Fruit fly (Drosophila melanogaster) whole organism, embryonic: Measurements from ENCODE around the gene Rtc1.

Source experiments
- ATbp ChIP-seq: fragments of 200-800 bp; sonication (Bioruptor generic); optimal IDR thresholded peaks from 2 replicates; lab custom pipeline; 2017; ENCODE audit warnings: missing biosample characterization, mild to moderate bottlenecking, missing genetic modification characterization, missing genetic modification reagents
- CG10431 ChIP-seq: fragments of 200-800 bp; sonication (Bioruptor generic); optimal IDR thresholded peaks from 3 replicates; lab custom pipeline; 2018; ENCODE audit warnings: missing biosample characterization, mild to moderate bottlenecking, missing genetic modification characterization
- CG10462 ChIP-seq: fragments of 200-800 bp; sonication (Bioruptor generic); optimal IDR thresholded peaks from 2 replicates; lab custom pipeline; 2016; ENCODE audit warnings: missing biosample characterization, missing genetic modification characterization
- CG14667 ChIP-seq: fragments of 200-800 bp; sonication (Bioruptor generic); IDR thresholded peaks from 2 replicates; pipeline ENCODE4 v1.3.6; 2022; ENCODE audit warnings: missing biosample characterization, missing genetic modification characterization
- CG14860 ChIP-seq: fragments of 200-800 bp; sonication (Bioruptor generic); IDR thresholded peaks from 3 replicates; pipeline ENCODE4 v1.3.6; 2022; ENCODE audit warnings: missing biosample characterization, missing genetic modification characterization; ENCODE audit not compliant: partially characterized antibody
- CG15696 ChIP-seq: fragments of 200-800 bp; sonication (Bioruptor generic); optimal IDR thresholded peaks from 2 replicates; lab custom pipeline; 2019; ENCODE audit warnings: missing biosample characterization, mild to moderate bottlenecking, missing genetic modification characterization, moderate library complexity
- CG17385 ChIP-seq: fragments of 200-800 bp; sonication (Bioruptor generic); optimal IDR thresholded peaks from 3 replicates; lab custom pipeline; 2018; ENCODE audit warnings: missing biosample characterization, mild to moderate bottlenecking, missing genetic modification characterization
- CG17568 ChIP-seq: fragments of 200-800 bp; sonication (Bioruptor generic); optimal IDR thresholded peaks from 2 replicates; lab custom pipeline; 2018; ENCODE audit warnings: missing biosample characterization, mild to moderate bottlenecking, missing genetic modification characterization, moderate library complexity
- CG18011 ChIP-seq: fragments of 200-800 bp; sonication (Bioruptor generic); optimal IDR thresholded peaks from 2 replicates; lab custom pipeline; 2017; ENCODE audit warnings: missing biosample characterization, missing genetic modification characterization, mild to moderate bottlenecking, moderate library complexity, missing genotype
- CG18262 ChIP-seq: fragments of 200-800 bp; optimal IDR thresholded peaks from 3 replicates; lab custom pipeline; 2019; ENCODE audit warnings: missing biosample characterization, mild to moderate bottlenecking, missing genetic modification characterization, moderate library complexity
- CG18476 ChIP-seq: fragments of 200-800 bp; sonication (Bioruptor generic); optimal IDR thresholded peaks from 2 replicates; lab custom pipeline; 2016; ENCODE audit warnings: missing biosample characterization, mild to moderate bottlenecking, missing genetic modification characterization
- CG18764 ChIP-seq: fragments of 200-800 bp; sonication (Bioruptor generic); optimal IDR thresholded peaks from 3 replicates; lab custom pipeline; 2016; ENCODE audit warnings: missing biosample characterization, missing genetic modification characterization
- CG2116 ChIP-seq: fragments of 200-800 bp; sonication (Bioruptor generic); optimal IDR thresholded peaks from 3 replicates; lab custom pipeline; 2018; ENCODE audit warnings: missing biosample characterization, mild to moderate bottlenecking, missing genetic modification characterization
- CG2712 ChIP-seq: fragments of 200-800 bp; optimal IDR thresholded peaks from 3 replicates; lab custom pipeline; 2019; ENCODE audit warnings: missing biosample characterization, mild to moderate bottlenecking, missing genetic modification characterization, moderate library complexity
- CG31365 ChIP-seq: fragments of 200-800 bp; sonication (Bioruptor generic); optimal IDR thresholded peaks from 2 replicates; lab custom pipeline; 2018; ENCODE audit warnings: missing biosample characterization, mild to moderate bottlenecking, missing genetic modification characterization
- CG4707 ChIP-seq: fragments of 200-800 bp; sonication (Bioruptor generic); optimal IDR thresholded peaks from 2 replicates; lab custom pipeline; 2018; ENCODE audit warnings: missing biosample characterization, mild to moderate bottlenecking, missing genetic modification characterization, moderate library complexity
- CG4820 ChIP-seq: fragments of 200-800 bp; sonication (Bioruptor generic); optimal IDR thresholded peaks from 3 replicates; lab custom pipeline; 2016; ENCODE audit warnings: missing biosample characterization, missing genetic modification characterization
- CG6175 ChIP-seq: fragments of 200-800 bp; sonication (Bioruptor generic); IDR thresholded peaks from 3 replicates; pipeline ENCODE4 v1.3.6; 2022; ENCODE audit warnings: missing biosample characterization, missing genetic modification characterization
- CG6791 ChIP-seq: fragments of 200-800 bp; sonication (Bioruptor generic); IDR thresholded peaks from 3 replicates; pipeline ENCODE4 v1.3.6; 2022; ENCODE audit warnings: missing biosample characterization, missing genetic modification characterization; ENCODE audit not compliant: partially characterized antibody
- CG7372 ChIP-seq: fragments of 200-800 bp; sonication (Bioruptor generic); IDR thresholded peaks from 2 replicates; pipeline ENCODE4 v1.3.6; 2022; ENCODE audit warnings: missing biosample characterization, missing genetic modification characterization
- CG7963 ChIP-seq: fragments of 200-800 bp; sonication (Bioruptor generic); IDR thresholded peaks from 3 replicates; pipeline ENCODE4 v1.3.6; 2022; ENCODE audit warnings: missing biosample characterization, missing genetic modification characterization; ENCODE audit not compliant: partially characterized antibody
- CG8359 ChIP-seq: fragments of 200-800 bp; sonication (Bioruptor generic); optimal IDR thresholded peaks from 2 replicates; lab custom pipeline; 2017; ENCODE audit warnings: missing biosample characterization, mild to moderate bottlenecking, missing genetic modification characterization, borderline replicate concordance
- CG9932 ChIP-seq: fragments of 200-800 bp; sonication (Bioruptor generic); IDR thresholded peaks from 2 replicates; pipeline ENCODE4 v1.3.6; 2022; ENCODE audit warnings: missing biosample characterization, missing genetic modification characterization
- Camta ChIP-seq: fragments of 200-800 bp; sonication (Bioruptor generic); optimal IDR thresholded peaks from 2 replicates; lab custom pipeline; 2016; ENCODE audit warnings: missing biosample characterization, missing genetic modification characterization
- Ets65A ChIP-seq: fragments of 200-800 bp; sonication (Bioruptor generic); peaks from one replicate; lab custom pipeline; 2016; ENCODE audit warnings: missing biosample characterization, missing genetic modification characterization
- HLHmδ ChIP-seq: fragments of 200-800 bp; sonication (Bioruptor generic); optimal IDR thresholded peaks from 2 replicates; lab custom pipeline; 2018; ENCODE audit warnings: missing biosample characterization, mild to moderate bottlenecking, missing genetic modification characterization, moderate library complexity
- Hr39 ChIP-seq: fragments of >200 bp; optimal IDR thresholded peaks from 2 replicates; lab custom pipeline; 2017
- Hr78 ChIP-seq, 2 experiments: fragments of 200-800 bp in 1 of 2; fragments of >200 bp in 1 of 2; sonication (Bioruptor generic) in 1 of 2; optimal IDR thresholded peaks; 2 replicates each; lab custom pipeline; 2017 to 2019; ENCODE audit warnings: missing biosample characterization in 2 of 2, missing genetic modification characterization in 2 of 2, mild to moderate bottlenecking in 1 of 2, moderate library complexity in 1 of 2
- Max ChIP-seq: fragments of 200-800 bp; sonication (Bioruptor generic); optimal IDR thresholded peaks from 2 replicates; lab custom pipeline; 2016; ENCODE audit warnings: missing biosample characterization, mild to moderate bottlenecking, missing genetic modification characterization
- NC2α ChIP-seq: fragments of 200-800 bp; sonication (Bioruptor generic); optimal IDR thresholded peaks from 2 replicates; lab custom pipeline; 2016; ENCODE audit warnings: missing biosample characterization, missing genetic modification characterization
- NFAT ChIP-seq: fragments of 200-800 bp; sonication (Bioruptor generic); IDR thresholded peaks from 2 replicates; pipeline ENCODE4 v1.3.6; 2022; ENCODE audit warnings: missing biosample characterization, missing genetic modification characterization
- Nf-YC ChIP-seq: fragments of 200-800 bp; optimal IDR thresholded peaks from 3 replicates; lab custom pipeline; 2019; ENCODE audit warnings: missing biosample characterization, mild to moderate bottlenecking, missing genetic modification characterization, moderate library complexity
- Rx ChIP-seq: fragments of 200-800 bp; sonication (Bioruptor generic); IDR thresholded peaks from 2 replicates; pipeline ENCODE4 v1.3.6; 2022; ENCODE audit warnings: missing biosample characterization, missing genetic modification characterization
- ara ChIP-seq: fragments of 200-800 bp; sonication (Bioruptor generic); IDR thresholded peaks from 2 replicates; pipeline ENCODE4 v1.3.6; 2022; ENCODE audit warnings: missing biosample characterization, missing genetic modification characterization
- bowl ChIP-seq: fragments of 200-800 bp; sonication (Bioruptor generic); IDR thresholded peaks from 2 replicates; pipeline ENCODE4 v1.3.6; 2022; ENCODE audit warnings: missing biosample characterization, missing genetic modification characterization
- cad ChIP-seq: fragments of >200 bp; optimal IDR thresholded peaks from 2 replicates; lab custom pipeline; 2017; ENCODE audit warnings: missing biosample characterization, missing genetic modification characterization
- dimm ChIP-seq: fragments of 200-800 bp; sonication (Bioruptor generic); IDR thresholded peaks from 2 replicates; pipeline ENCODE4 v1.3.6; 2022; ENCODE audit warnings: missing biosample characterization, missing genetic modification characterization
- gro ChIP-seq: fragments of 200-800 bp; sonication (Bioruptor generic); optimal IDR thresholded peaks from 2 replicates; lab custom pipeline; 2016; ENCODE audit warnings: missing biosample characterization, missing genetic modification characterization
- gt ChIP-seq: fragments of 200-800 bp; sonication (Bioruptor generic); IDR thresholded peaks from 2 replicates; pipeline ENCODE4 v1.3.6; 2022; ENCODE audit warnings: missing biosample characterization, missing genetic modification characterization
- her ChIP-seq: fragments of 200-800 bp; sonication (Bioruptor generic); optimal IDR thresholded peaks from 2 replicates; lab custom pipeline; 2016; ENCODE audit warnings: missing biosample characterization, missing genetic modification characterization
- hkb ChIP-seq, 2 experiments: fragments of 200-800 bp in 1 of 2; fragments of >200 bp in 1 of 2; sonication (Bioruptor generic) in 1 of 2; IDR thresholded peaks in 1 of 2; optimal IDR thresholded peaks in 1 of 2; 2 replicates each; pipeline versions ENCODE4 v1.3.6 to Lab custom; 2017 to 2022; ENCODE audit warnings: missing biosample characterization in 1 of 2, missing genetic modification characterization in 1 of 2
- kah ChIP-seq: fragments of 200-800 bp; sonication (Bioruptor generic); optimal IDR thresholded peaks from 2 replicates; lab custom pipeline; 2018; ENCODE audit warnings: missing biosample characterization, mild to moderate bottlenecking, missing genetic modification characterization
- klu ChIP-seq: fragments of 200-800 bp; sonication (Bioruptor generic); IDR thresholded peaks from 2 replicates; pipeline ENCODE4 v1.3.6; 2022; ENCODE audit warnings: missing biosample characterization, missing genetic modification characterization
- nau ChIP-seq: fragments of 200-800 bp; sonication (Bioruptor generic); optimal IDR thresholded peaks from 3 replicates; lab custom pipeline; 2017; ENCODE audit warnings: missing biosample characterization, mild to moderate bottlenecking, missing genetic modification characterization, missing genetic modification reagents
- pros ChIP-seq: fragments of 200-800 bp; sonication (Bioruptor generic); optimal IDR thresholded peaks from 3 replicates; lab custom pipeline; 2019; ENCODE audit warnings: missing biosample characterization, mild to moderate bottlenecking, missing genetic modification characterization, moderate library complexity
- psq ChIP-seq: fragments of 200-800 bp; sonication (Bioruptor generic); optimal IDR thresholded peaks from 2 replicates; lab custom pipeline; 2017; ENCODE audit warnings: missing biosample characterization, missing genetic modification characterization
- seq ChIP-seq: fragments of 200-800 bp; sonication (Bioruptor generic); IDR thresholded peaks from 2 replicates; pipeline ENCODE4 v1.3.6; 2022; ENCODE audit warnings: missing biosample characterization, missing genetic modification characterization
- usp ChIP-seq: fragments of >200 bp; optimal IDR thresholded peaks from 2 replicates; lab custom pipeline; 2017; ENCODE audit warnings: missing biosample characterization, missing genetic modification characterization
- wor ChIP-seq: fragments of 200-800 bp; sonication (Bioruptor generic); IDR thresholded peaks from 2 replicates; pipeline ENCODE4 v1.3.6; 2022; ENCODE audit warnings: missing biosample characterization, missing genetic modification characterization

The Rtc1 gene

DNA sequence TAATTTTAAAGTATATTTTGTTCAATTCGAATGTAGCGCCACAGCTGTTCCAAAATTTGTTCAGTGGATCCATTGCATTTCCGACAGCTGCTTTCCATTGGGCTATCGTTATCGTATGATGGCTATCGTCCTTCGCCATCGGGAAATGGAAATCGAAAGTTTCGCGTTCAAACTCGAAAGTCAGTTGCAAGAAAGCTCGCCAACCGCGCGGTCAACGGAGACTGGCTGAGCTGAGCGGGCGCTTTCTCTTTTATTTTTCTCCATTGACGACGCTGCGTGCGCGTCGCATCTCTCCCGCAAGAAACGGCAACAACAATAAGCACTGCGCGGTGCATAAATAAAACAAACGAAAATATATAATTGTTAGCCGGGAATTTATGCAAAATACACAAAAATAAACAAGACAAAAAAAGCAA lies 26.6 kb downstream of the Rtc1 start, which contains the start of gene inaE (continued):
- TF ChIP-seq bowl (GFP tag; lab: Robert Waterston, UW) (no peak), cad (GFP tag; lab: Kevin White, UChicago) (no peak), nau (no peak), CG8359 (no peak), CG7963 (0 out of 3 replicates have a peak, but pooled peaks have one; percentile 36), gt (GFP tag; lab: Robert Waterston, UW) (no peak), CG7372 (no peak), CG14667 (GFP tag; lab: Robert Waterston, UW) (no peak), Hr39 (lab: Kevin White, UChicago) (no peak), her (no peak), CG18011 (GFP tag; lab: Kevin White, UChicago) (no peak), Ets65A (GFP tag; lab: Kevin White, UChicago) (peak; percentile 58), CG10431 (GFP tag; lab: Kevin White, UChicago) (no peak), CG18262 (tag; lab: Kevin White, UChicago) (no peak), psq (GFP tag; lab: Kevin White, UChicago) (no peak), CG14860 (GFP tag; lab: Robert Waterston, UW) (0 out of 3 replicates have a peak, but pooled peaks have one; percentile 35), CG10462 (GFP tag; lab: Kevin White, UChicago) (no peak), kah (GFP tag; lab: Kevin White, UChicago) (no peak), Nf-YC (tag; lab: Kevin White, UChicago) (peak; percentile 17), CG4707 (GFP tag; lab: Kevin White, UChicago) (no peak), Max (no peak), hkb (optimal IDR thresholded peaks at IDR 0.05; lab: Kevin White, UChicago) (no peak), hkb (GFP tag; IDR thresholded peaks at IDR 0.05; lab: Robert Waterston, UW) (0 out of 2 replicates have a peak, but pooled peaks have one; percentile 32), CG15696 (tag; lab: Kevin White, UChicago) (no peak), CG6175 (GFP tag; lab: Robert Waterston, UW) (no peak), usp (no peak), CG6791 (GFP tag; lab: Robert Waterston, UW) (peak; percentile 73), seq (GFP tag; lab: Robert Waterston, UW) (no peak), NC2α (GFP tag; lab: Kevin White, UChicago) (no peak), Rx (no peak), klu (no peak)

DNA sequence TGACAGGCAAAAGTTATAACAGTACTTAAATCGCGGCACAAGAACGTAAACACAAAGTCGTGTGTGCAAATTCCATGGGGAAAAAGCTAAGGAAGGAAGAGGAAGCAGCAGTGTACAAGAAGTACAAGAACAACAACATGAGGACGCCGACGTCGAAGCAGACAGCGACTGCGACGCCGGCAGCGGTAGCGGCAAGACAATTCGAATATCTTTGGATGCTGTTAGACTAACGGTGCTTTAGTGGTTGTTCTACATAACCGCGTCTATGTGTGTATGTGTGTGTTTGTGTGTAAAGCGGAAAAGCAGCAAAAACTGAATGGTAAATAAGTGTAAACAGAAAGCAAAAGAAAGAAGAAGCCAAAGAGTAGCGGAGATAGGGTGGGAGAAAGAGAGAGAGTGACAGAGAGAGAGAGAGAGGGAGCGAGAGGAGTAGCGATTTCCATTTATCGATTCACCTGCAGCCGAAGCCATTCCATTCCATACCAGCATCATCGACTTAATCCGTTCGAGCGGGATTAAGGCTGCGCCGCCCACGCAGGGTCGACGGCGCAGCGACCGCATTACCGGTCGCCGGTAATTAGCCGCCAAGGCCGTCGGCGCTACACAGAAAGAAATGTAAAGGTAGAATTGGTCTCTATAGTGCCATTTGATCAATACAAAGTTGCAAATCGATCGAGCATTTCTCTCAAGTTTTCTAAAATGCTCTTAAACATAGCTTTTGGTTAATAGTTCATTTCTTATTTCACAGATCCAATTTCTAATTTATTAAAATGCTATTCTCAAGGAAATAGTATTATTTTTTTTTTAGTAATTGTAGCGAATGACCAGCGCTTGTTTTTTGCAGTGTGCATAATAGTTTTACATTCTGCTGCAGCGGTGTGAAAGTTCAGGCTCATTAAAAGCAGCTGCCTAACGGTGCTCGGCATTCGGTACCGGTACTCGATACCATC lies 27.3 kb downstream of the Rtc1 start:
- TF ChIP-seq Camta (GFP tag; lab: Kevin White, UChicago) (peak; percentile 53), her (no peak), Hr78 (GFP tag; optimal IDR thresholded peaks at IDR 0.05; lab: Kevin White, UChicago) (peak in 1 of 2 experiments; percentile 68), NFAT (GFP tag; lab: Robert Waterston, UW) (no peak), CG17568 (GFP tag; lab: Kevin White, UChicago) (peak; percentile 25), CG31365 (tag; lab: Kevin White, UChicago) (no peak), pros (GFP tag; lab: Kevin White, UChicago) (peak; percentile 47), CG9932 (0 out of 2 replicates have a peak, but pooled peaks have one; percentile 13), CG2712 (tag; lab: Kevin White, UChicago) (peak; percentile 65), CG2116 (GFP tag; lab: Kevin White, UChicago) (peak; percentile 4), CG17385 (GFP tag; lab: Kevin White, UChicago) (peak; percentile 75), HLHmδ (GFP tag; lab: Kevin White, UChicago) (no peak), CG4820 (GFP tag; lab: Kevin White, UChicago) (peak; percentile 49), CG18476 (peak; percentile 28), wor (GFP tag; lab: Robert Waterston, UW) (0 out of 2 replicates have a peak, but pooled peaks have one; percentile 30), dimm (no peak), ATbp (peak; percentile 67), ara (GFP tag; lab: Robert Waterston, UW) (peak; percentile 14; the same call in 1 of the 2 replicates), gro (GFP tag; lab: Kevin White, UChicago) (no peak), CG18764 (GFP tag; lab: Kevin White, UChicago) (peak; percentile 16)
